Worm (Caenorhabditis elegans): ENCODE data around the gene ZC239.5.

ce11 chrII:3185848-3186247, 24.6 kb upstream of the ZC239.5 start:
- no peak for TF ChIP-seq nhr-129 (tag; optimal IDR thresholded peaks at IDR 0.05)
- TF ChIP-seq ztf-11 (tag; optimal IDR thresholded peaks at IDR 0.05), result no peak
- TF ChIP-seq unc-39 (tag; optimal IDR thresholded peaks at IDR 0.05), result no peak
- TF ChIP-seq nhr-77 (tag; optimal IDR thresholded peaks at IDR 0.05), result no peak
- TF ChIP-seq nhr-10 (tag; optimal IDR thresholded peaks at IDR 0.05), result no peak
- TF ChIP-seq ceh-82 (tag; optimal IDR thresholded peaks at IDR 0.05), result no peak
- no peak for TF ChIP-seq aly-2 (tag; optimal IDR thresholded peaks at IDR 0.05)
- TF ChIP-seq R02D3.7 (tag; optimal IDR thresholded peaks at IDR 0.05), result no peak
- TF ChIP-seq egl-27 (tag; optimal IDR thresholded peaks at IDR 0.05), result no peak
- TF ChIP-seq sem-4 (tag; optimal IDR thresholded peaks at IDR 0.05), result no peak
- TF ChIP-seq elt-3 (tag; optimal IDR thresholded peaks at IDR 0.05), result no peak
- TF ChIP-seq lin-13 (GFP tag; optimal IDR thresholded peaks at IDR 0.05), result no peak
- TF ChIP-seq unc-55 (GFP tag; optimal IDR thresholded peaks at IDR 0.05), result no peak

Data from whole organism, L2 larva.